Worm (Caenorhabditis elegans): Measurements from ENCODE around the gene gst-26.

ce11 chrII:15213732-15214131, 49.4 kb upstream of the gst-26 start:
- TF ChIP-seq skn-1 (tag; optimal IDR thresholded peaks at IDR 0.05) (no peak), ztf-1 (GFP tag; conservative IDR thresholded peaks at IDR 0.05) (no peak), unc-62 (GFP tag; optimal IDR thresholded peaks at IDR 0.05) (no peak), elt-3 (tag; optimal IDR thresholded peaks at IDR 0.05) (no peak)
